Worm (Caenorhabditis elegans) whole organism, L4/young adult: ENCODE data around the gene ugt-8.

Experiments used
- W03F9.2 ChIP-seq: fragments of 150-350 bp; optimal IDR thresholded peaks from 2 replicates; lab custom pipeline; 2014; ENCODE audit warnings: missing biosample characterization, missing genetic modification characterization
- him-1 ChIP-seq: sonication (generic microtip); optimal IDR thresholded peaks from 2 replicates; lab custom pipeline; 2016; ENCODE audit warnings: missing genotype, missing genetic modification reagents, missing genetic modification characterization, missing compliant biosample characterization

- no peak for TF ChIP-seq him-1 (tag; lab: Kevin White, UChicago)
- no peak for TF ChIP-seq W03F9.2
These were observed 36.2 kb upstream of the ugt-8 start for ce11 chrV:4867535-4867934.
